Worm (Caenorhabditis elegans): ENCODE results near the gene mel-46.
"Not testable (repeated sequence)": the region's sequence is repeated elsewhere in the genome, so short reads cannot be mapped to it uniquely, and the experiment has no call there.

mel-46 gene

ce11 chrIV:16863431-16863895 lies at the start of gene mel-46, which contains the start of gene lsy-13:
Gene mel-46 (minus strand): TSS chrIV:16863481.
Gene lsy-13 (plus strand): TSS chrIV:16863870.
- no peak for TF ChIP-seq unc-62 (GFP tag; optimal IDR thresholded peaks at IDR 0.05)

DNA sequence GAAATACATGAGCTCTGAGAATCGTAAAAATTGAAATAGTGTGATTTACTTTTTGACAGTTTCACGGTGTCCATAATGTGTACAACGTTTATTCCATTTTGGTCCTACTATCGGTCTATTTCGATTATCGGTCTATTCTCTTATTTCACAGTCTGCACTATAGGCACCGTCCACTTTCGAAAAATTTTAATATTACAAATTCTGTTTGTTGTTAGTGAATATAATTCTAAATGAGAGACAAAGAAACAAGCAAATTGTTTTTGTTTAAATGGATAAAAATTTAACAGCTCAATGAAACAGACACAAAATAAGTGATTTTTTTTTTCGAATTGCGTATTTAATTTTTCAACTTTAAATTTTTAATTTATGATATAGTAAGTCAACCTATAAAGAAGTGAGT lies 34.9 kb upstream of the mel-46 start:
- no peak for TF ChIP-seq unc-62 (GFP tag; optimal IDR thresholded peaks at IDR 0.05)

DNA sequence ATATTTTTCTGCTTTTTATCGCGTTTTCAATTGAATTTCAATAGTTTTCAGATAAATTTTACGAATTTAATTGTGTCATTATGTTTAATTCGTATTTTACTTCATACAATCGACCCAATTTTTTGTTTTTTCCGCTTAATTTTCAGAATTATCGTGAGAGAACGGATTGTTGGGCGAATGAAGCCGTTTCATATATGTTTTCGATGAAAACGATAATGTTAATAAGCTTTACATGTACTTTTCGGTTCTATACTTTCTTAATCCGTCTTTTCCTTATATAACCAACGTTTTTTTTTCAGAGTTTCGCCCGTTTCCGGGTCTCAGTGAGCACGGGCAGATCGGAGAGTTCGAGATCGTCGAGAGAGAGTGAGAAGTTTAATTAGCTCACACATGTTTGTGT lies 32.0 kb upstream of the mel-46 start, which contains the start of gene T06A10.2:
T06A10.2 (plus strand) TSS at position 301 of the 400 bp plus-strand sequence.
- not testable (repeated sequence) for TF ChIP-seq unc-62 (GFP tag; optimal IDR thresholded peaks at IDR 0.05)

DNA sequence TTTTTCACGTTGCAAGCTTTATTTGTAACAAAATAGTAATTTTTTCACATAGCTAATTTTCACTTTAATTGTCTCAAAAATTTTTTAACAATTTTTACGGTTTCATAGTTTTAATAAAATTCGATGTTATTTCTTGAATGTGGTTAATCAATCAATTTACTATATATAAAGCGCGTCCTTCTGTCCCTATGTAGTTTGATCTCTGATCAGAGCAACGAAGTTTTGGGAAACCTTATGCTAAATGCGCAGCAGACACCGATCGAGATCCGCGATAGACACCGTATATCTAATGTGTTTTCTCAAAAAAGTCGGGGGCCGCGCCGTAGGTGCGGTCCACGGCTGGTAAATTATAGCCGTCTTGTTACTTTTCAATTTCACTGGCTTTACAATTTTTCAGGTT lies 25.3 kb upstream of the mel-46 start:
- no peak for TF ChIP-seq unc-62 (GFP tag; optimal IDR thresholded peaks at IDR 0.05)

DNA sequence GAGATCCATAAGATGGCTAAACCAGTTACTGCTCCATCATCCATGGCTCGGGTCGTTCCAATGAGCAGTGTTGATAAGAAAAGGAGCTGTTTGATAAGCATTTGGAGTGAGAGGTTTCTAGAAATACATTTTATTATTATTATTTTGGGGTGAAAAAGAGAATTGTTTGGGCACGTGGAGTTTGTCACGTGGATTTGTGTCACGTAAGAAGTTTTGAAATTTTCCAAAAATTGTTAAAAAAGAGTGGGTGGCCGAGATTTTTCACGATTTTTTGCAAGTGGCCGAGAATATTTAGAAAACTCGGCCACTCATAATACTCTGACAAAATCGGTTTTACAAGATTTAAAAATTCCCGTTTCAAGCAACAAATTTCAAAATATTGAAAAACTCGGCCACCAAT lies 5.6 kb upstream of the mel-46 start, which contains the start of gene T06A10.106:
T06A10.106 (minus strand) TSS at position 101 of the 400 bp plus-strand sequence.
- no peak for TF ChIP-seq unc-62 (GFP tag; optimal IDR thresholded peaks at IDR 0.05)

- no peak for TF ChIP-seq unc-62 (GFP tag; optimal IDR thresholded peaks at IDR 0.05)
Measured at ce11 chrIV:16867223-16867622, 3.9 kb upstream of the mel-46 start, which contains the start of gene T06A10.107. Gene T06A10.107 (plus strand): TSS chrIV:16867523.

DNA sequence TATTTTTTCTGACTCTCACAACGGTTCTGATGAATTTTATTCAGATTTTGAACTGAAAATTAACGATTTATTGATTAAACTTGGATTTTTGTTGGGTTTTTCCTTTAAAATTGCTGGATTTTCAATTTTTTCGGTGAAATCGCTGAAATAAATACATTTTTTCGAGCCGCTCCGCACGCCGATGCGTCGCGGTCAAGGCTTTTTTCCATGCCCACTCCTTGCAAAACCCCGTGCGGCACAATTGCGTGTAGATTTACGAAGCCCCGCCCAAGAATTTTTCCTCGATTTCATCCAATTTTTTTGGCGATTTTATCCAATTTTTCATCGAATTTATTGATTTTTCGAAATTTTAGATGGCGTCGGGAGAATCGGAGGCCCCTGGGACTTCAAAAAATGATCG lies 2.2 kb upstream of the mel-46 start, which contains the start of gene gtsf-1:
gtsf-1 (plus strand) TSS at position 354 of the 400 bp plus-strand sequence.
- TF ChIP-seq unc-62 (GFP tag; optimal IDR thresholded peaks at IDR 0.05) = no peak

DNA sequence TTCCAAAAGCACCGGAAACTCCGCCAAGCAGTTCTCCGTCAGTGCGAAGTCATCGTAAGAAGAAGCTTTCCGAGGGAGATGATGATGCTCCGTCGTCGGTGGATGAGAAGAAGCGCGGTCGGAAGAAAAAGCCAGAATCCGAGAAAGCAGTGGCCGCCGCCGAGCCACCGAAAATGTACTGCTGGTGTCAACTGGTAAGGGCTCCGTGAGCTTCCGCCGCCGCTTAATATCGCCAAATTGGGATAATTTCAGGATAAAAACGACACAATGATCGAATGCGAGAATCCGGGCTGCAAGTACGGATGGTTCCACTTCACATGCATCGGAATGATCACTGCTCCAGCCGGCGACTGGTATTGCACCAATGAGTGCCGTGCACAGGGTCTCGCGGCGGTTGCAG lies 1.6 kb upstream of the mel-46 start:
- TF ChIP-seq unc-62 (GFP tag; optimal IDR thresholded peaks at IDR 0.05) = no peak

- no peak for TF ChIP-seq unc-62 (GFP tag; optimal IDR thresholded peaks at IDR 0.05)
Measured at ce11 chrIV:16860702-16861101, 2.6 kb downstream of the mel-46 start.

- no peak for TF ChIP-seq unc-62 (GFP tag; optimal IDR thresholded peaks at IDR 0.05)
Measured at ce11 chrIV:16854790-16855189, 8.5 kb downstream of the mel-46 start, which contains the start of gene map-2. Gene map-2 (minus strand): TSS chrIV:16854890.

- TF ChIP-seq unc-62 (GFP tag; optimal IDR thresholded peaks at IDR 0.05) = not testable (repeated sequence)
Measured at ce11 chrIV:16842873-16843272, 20.4 kb downstream of the mel-46 start, which contains the start of gene Y116A8A.150. Gene Y116A8A.150 (minus strand): TSS chrIV:16842973.

DNA sequence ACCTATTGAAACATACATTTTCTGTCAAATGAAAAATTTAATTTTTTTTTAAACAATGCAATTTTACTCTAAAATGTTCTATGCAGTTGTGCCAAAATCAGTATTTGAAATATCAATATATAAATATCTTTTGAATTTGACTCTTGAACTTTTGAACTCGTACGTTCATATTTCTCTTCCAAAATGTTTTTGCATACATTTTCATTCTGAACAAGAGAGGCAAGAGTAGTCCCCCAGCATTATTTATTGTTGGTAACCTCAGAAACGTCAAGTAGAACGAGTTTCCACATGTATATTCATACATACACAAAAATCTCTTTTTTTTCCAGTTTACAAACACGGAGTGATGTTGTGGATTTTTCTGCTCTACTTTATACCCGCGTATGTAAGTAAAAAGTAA lies 31.9 kb downstream of the mel-46 start, which contains the start of gene clec-194:
clec-194 (plus strand) TSS at position 301 of the 400 bp plus-strand sequence.
- no peak for TF ChIP-seq unc-62 (GFP tag; optimal IDR thresholded peaks at IDR 0.05)

- TF ChIP-seq unc-62 (GFP tag; optimal IDR thresholded peaks at IDR 0.05) = no peak
Measured at ce11 chrIV:16829896-16830295, 33.4 kb downstream of the mel-46 start, which contains the start of gene Y116A8A.7. Gene Y116A8A.7 (plus strand): TSS chrIV:16830196.

DNA sequence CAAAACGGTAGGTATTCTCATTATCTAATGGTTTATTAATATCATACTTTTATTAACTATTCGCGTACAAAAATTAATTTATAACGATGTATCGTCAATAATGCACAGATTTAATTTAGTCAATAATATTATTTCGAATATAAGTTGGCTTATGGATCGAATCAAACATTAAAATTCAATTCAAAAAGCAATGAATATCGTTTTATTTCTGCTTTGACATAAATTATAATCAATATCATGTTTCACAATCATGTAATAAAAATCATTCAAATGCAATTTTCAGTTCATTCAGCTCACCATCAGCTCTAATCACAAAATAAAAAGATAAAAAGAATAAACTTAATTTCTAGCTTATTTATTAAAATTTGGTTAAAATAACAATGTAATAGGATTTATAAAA lies 34.6 kb downstream of the mel-46 start, which contains the start of gene Y116A8A.6:
Y116A8A.6 (minus strand) TSS at position 101 of the 400 bp plus-strand sequence.
- no peak for TF ChIP-seq unc-62 (GFP tag; optimal IDR thresholded peaks at IDR 0.05)

ce11 chrIV:16822529-16822928 lies 40.8 kb downstream of the mel-46 start, which contains the start of gene Y116A8A.4:
Gene Y116A8A.4 (plus strand): TSS chrIV:16822829.
- no peak for TF ChIP-seq unc-62 (GFP tag; optimal IDR thresholded peaks at IDR 0.05)

DNA sequence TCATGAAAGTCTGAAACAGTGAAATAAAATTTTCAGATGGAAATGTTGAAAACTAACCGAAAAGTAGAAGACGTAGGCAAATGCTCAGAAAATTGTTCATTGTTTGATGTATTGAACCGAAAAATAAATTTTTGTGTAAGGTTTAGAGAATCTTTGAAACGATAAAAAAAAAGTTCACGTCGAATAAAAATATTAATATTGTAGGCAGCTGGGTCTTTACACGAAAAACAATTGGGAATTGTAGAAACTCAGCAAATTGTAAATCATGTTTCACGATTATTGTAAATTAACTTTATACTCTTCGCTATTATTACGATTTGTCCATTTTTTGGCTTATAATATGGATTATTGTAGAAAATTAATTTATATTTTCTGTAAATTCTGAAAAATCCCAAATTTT lies 49.5 kb downstream of the mel-46 start, which contains the start of gene Y116A8A.2:
Y116A8A.2 (minus strand) TSS at position 101 of the 400 bp plus-strand sequence.
- TF ChIP-seq unc-62 (GFP tag; optimal IDR thresholded peaks at IDR 0.05) = no peak

DNA sequence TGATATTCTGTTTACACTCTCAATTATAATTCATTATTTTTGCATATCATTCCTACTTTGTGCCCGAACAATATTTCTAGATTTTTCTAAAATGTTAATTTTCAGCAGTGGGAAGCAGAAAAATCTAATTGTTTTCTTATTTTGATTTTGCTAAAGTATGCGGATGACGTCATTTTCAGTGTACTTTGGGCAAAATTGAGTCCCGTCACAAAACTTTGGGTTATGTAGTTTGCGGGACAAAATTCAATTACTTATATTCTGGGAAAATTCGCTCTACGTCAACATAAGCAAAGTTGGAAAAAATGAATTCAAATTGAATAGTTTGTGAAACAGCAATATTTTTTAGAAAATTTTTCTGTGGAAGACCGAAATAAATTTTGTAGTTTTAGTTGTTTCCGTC lies 51.2 kb downstream of the mel-46 start:
- TF ChIP-seq unc-62 (GFP tag; optimal IDR thresholded peaks at IDR 0.05) = no peak
